Fruit fly (Drosophila melanogaster): ENCODE data around the gene Cpsf5.

Cpsf5 gene

DNA sequence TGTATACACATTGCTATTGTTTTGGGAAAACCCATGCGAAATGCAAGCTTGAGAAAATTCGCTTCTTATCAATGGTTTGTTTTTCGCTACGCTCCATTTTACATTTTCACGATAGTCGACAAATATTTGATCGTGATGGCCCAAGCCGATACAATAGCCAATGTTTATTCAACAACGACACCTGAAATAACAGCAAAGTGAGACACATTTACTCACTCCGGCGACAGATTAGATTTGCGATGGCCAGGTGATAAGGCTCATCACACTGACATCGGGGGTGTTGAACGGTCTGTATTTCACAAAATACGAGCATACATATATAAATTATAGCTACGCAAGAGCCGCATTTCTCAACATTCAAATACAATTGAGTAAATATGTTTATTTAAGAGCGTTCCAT lies 13.7 kb upstream of the Cpsf5 start:
- TF ChIP-seq Hr38 (GFP tag; optimal IDR thresholded peaks at IDR 0.05) (no peak), CG10631 (GFP tag; optimal IDR thresholded peaks at IDR 0.05) (peak; percentile 16), CG31627 (GFP tag; optimal IDR thresholded peaks at IDR 0.05) (no peak), svp (GFP tag) (peak; percentile 45), CG6808 (GFP tag; optimal IDR thresholded peaks at IDR 0.05) (peak; percentile 52), CG8119 (GFP tag; IDR thresholded peaks at IDR 0.05) (0 out of 3 replicates have a peak, but pooled peaks have one; percentile 22), Sox102F (GFP tag; optimal IDR thresholded peaks at IDR 0.05) (no peak), pdm3 (GFP tag; optimal IDR thresholded peaks at IDR 0.05) (no peak), spab (GFP tag; optimal IDR thresholded peaks at IDR 0.05) (peak; percentile 23), OdsH (GFP tag; optimal IDR thresholded peaks at IDR 0.05) (peak; percentile 4), dac (GFP tag; optimal IDR thresholded peaks at IDR 0.05) (no peak), vri (GFP tag; optimal IDR thresholded peaks at IDR 0.05) (peak; percentile 40), Eip78C (GFP tag) (peak; percentile 25), CG6163 (GFP tag; IDR thresholded peaks at IDR 0.05) (peak; percentile 57; the same call in 2 of the 3 replicates), fkh (GFP tag; optimal IDR thresholded peaks at IDR 0.05) (peak; percentile 93), esn (GFP tag; optimal IDR thresholded peaks at IDR 0.05) (peak; percentile 9), CG7368 (GFP tag; optimal IDR thresholded peaks at IDR 0.05) (peak; percentile 1), CG16779 (tag; optimal IDR thresholded peaks at IDR 0.05) (peak; percentile 4)

- TF ChIP-seq vri (GFP tag; optimal IDR thresholded peaks at IDR 0.05) (no peak), CG7368 (GFP tag; optimal IDR thresholded peaks at IDR 0.05) (no peak), CG32006 (GFP tag; optimal IDR thresholded peaks at IDR 0.05) (no peak), Sox102F (GFP tag; optimal IDR thresholded peaks at IDR 0.05) (no peak), CG10631 (GFP tag; optimal IDR thresholded peaks at IDR 0.05) (no peak), acj6 (GFP tag; optimal IDR thresholded peaks at IDR 0.05) (no peak), topi (GFP tag; optimal IDR thresholded peaks at IDR 0.05) (no peak), pdm3 (GFP tag; optimal IDR thresholded peaks at IDR 0.05) (no peak), CG1621 (tag; optimal IDR thresholded peaks at IDR 0.05) (no peak), CG8119 (GFP tag; IDR thresholded peaks at IDR 0.05) (no peak), ss (GFP tag; optimal IDR thresholded peaks at IDR 0.05) (no peak), Eip78C (GFP tag) (no peak), CG3919 (GFP tag; optimal IDR thresholded peaks at IDR 0.05) (no peak), Ets96B (tag; optimal IDR thresholded peaks at IDR 0.05) (no peak), CG4318 (GFP tag; optimal IDR thresholded peaks at IDR 0.05) (no peak), svp (GFP tag) (no peak), CG10669 (GFP tag; optimal IDR thresholded peaks at IDR 0.05) (no peak)
These were observed 12.8 kb upstream of the Cpsf5 start for dm6 chr3L:9398028-9398427.

- TF ChIP-seq CG10669 (GFP tag; optimal IDR thresholded peaks at IDR 0.05) (peak; percentile 21), CG32006 (GFP tag; optimal IDR thresholded peaks at IDR 0.05) (no peak), CG15336 (GFP tag; IDR thresholded peaks at IDR 0.05) (no peak), salr (GFP tag; optimal IDR thresholded peaks at IDR 0.05) (peak in 1 of 2 experiments; percentile 12), net (GFP tag; optimal IDR thresholded peaks at IDR 0.05) (peak; percentile 6), Sox102F (GFP tag; optimal IDR thresholded peaks at IDR 0.05) (no peak), cyc (GFP tag; optimal IDR thresholded peaks at IDR 0.05) (peak; percentile 16), CG8119 (GFP tag; IDR thresholded peaks at IDR 0.05) (0 out of 3 replicates have a peak, but pooled peaks have one; percentile 25), fkh (GFP tag; optimal IDR thresholded peaks at IDR 0.05) (no peak), CG1621 (tag; optimal IDR thresholded peaks at IDR 0.05) (peak; percentile 8), CG6163 (GFP tag; IDR thresholded peaks at IDR 0.05) (peak; percentile 31; the same call in 1 of the 3 replicates), CG3032 (tag; optimal IDR thresholded peaks at IDR 0.05) (peak; percentile 39), CG7368 (GFP tag; optimal IDR thresholded peaks at IDR 0.05) (peak; percentile 11), Ets96B (tag; optimal IDR thresholded peaks at IDR 0.05) (peak; percentile 8), CG6808 (GFP tag; optimal IDR thresholded peaks at IDR 0.05) (peak; percentile 5), CG11294 (GFP tag; IDR thresholded peaks at IDR 0.05) (peak; percentile 39), Eip78C (GFP tag) (peak; percentile 50), Hr38 (GFP tag; optimal IDR thresholded peaks at IDR 0.05) (no peak), CG4318 (GFP tag; optimal IDR thresholded peaks at IDR 0.05) (no peak), fd85E (GFP tag; optimal IDR thresholded peaks at IDR 0.05) (no peak), spab (GFP tag; optimal IDR thresholded peaks at IDR 0.05) (peak; percentile 14), CG3919 (GFP tag; optimal IDR thresholded peaks at IDR 0.05) (peak; percentile 57), OdsH (GFP tag; optimal IDR thresholded peaks at IDR 0.05) (peak; percentile 21), Sox14 (GFP tag; optimal IDR thresholded peaks at IDR 0.05) (peak; percentile 19), CG11902 (GFP tag; optimal IDR thresholded peaks at IDR 0.05) (peak; percentile 3), ss (GFP tag; optimal IDR thresholded peaks at IDR 0.05) (peak; percentile 24 to 25)
These were observed 12.3 kb upstream of the Cpsf5 start for dm6 chr3L:9398435-9398981.
